Fruit fly (Drosophila melanogaster): Measurements from ENCODE around the gene CG15743.

CG15743 gene

DNA sequence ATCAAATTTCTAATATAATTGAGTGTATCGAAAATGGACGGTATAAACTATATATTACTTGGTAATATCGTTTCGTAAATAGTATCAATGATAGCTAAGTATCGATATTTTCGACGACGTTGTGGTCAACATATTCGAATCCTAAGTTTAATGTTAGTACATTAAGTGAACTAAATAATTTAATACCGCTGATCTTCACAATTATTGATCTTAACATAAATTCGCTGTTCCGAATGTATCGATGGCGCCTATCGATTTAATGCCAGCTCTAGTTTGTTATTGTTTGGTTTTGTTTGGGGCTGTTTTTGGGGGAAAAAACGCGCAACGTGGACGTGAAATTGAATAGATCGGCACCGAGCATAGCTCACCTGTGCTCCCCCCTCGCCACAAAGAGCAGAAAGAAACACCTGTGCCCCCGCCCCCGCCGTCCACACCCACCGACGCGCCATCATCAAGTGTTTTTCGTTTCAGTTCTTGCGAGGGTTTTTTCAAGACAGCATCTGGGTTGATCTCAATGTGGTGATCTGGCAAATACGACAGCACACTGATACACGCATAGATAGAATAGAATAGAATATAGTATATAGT lies 336 bp downstream of the CG15743 start:
- TF ChIP-seq esn (GFP tag; optimal IDR thresholded peaks at IDR 0.05) = peak; percentile 28
- TF ChIP-seq svp (GFP tag) = peak; percentile 53
- no peak for TF ChIP-seq CG11294 (GFP tag; IDR thresholded peaks at IDR 0.05)

DNA sequence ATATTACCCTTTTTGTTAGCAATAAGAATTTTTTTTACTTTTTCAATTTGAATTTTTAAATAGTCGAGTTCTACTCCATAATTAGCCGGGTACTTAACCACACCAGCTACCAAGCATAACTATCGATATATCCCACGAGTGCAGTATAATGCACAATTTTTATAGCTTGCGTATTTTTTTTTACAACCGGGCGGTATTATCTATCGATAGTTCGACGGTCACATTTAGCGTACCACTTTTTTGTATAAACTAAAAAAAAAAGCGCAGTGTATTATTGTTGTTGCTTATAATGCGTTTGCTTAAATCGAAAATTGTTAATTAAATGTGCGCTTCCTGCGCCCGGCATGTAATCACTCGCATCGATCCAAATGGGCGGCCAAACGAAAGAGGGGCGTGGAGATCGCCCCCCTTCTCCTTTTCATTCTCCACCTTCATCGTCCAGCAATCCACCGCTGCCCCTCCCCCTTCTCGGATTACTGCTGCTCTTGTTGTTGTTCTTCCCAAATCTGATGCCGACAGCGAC lies 2.4 kb downstream of the CG15743 start, which contains the start of gene Remo:
TSS of gene Remo (plus strand) at position 198 of the 523 bp plus-strand sequence.
- TF ChIP-seq CG31627 (GFP tag; optimal IDR thresholded peaks at IDR 0.05) = no peak
- no peak for TF ChIP-seq CG3919 (GFP tag; optimal IDR thresholded peaks at IDR 0.05)
- no peak for TF ChIP-seq pdm3 (GFP tag; optimal IDR thresholded peaks at IDR 0.05)
- TF ChIP-seq fkh (GFP tag; optimal IDR thresholded peaks at IDR 0.05) = no peak
- TF ChIP-seq eg (GFP tag; IDR thresholded peaks at IDR 0.05) = no peak
- TF ChIP-seq esn (GFP tag; optimal IDR thresholded peaks at IDR 0.05) = peak; percentile 17
- TF ChIP-seq CG9139 (GFP tag; optimal IDR thresholded peaks at IDR 0.05) = no peak
- no peak for TF ChIP-seq net (GFP tag; optimal IDR thresholded peaks at IDR 0.05)
- no peak for TF ChIP-seq Gug (GFP tag; IDR thresholded peaks at IDR 0.05)
- TF ChIP-seq cyc (GFP tag; optimal IDR thresholded peaks at IDR 0.05) = no peak
- no peak for TF ChIP-seq CG4318 (GFP tag; optimal IDR thresholded peaks at IDR 0.05)
- peak; percentile 32 for TF ChIP-seq Eip78C (GFP tag)
- no peak for TF ChIP-seq Eip75B (GFP tag; optimal IDR thresholded peaks at IDR 0.05)
- no peak for TF ChIP-seq Ets96B (tag; optimal IDR thresholded peaks at IDR 0.05)
- TF ChIP-seq Hr38 (GFP tag; optimal IDR thresholded peaks at IDR 0.05) = no peak
- TF ChIP-seq dac (GFP tag; optimal IDR thresholded peaks at IDR 0.05) = no peak
- TF ChIP-seq Sox102F (GFP tag; optimal IDR thresholded peaks at IDR 0.05) = no peak
- no peak for TF ChIP-seq CG11294 (GFP tag; IDR thresholded peaks at IDR 0.05)
- peak; percentile 59 for TF ChIP-seq svp (GFP tag)
- TF ChIP-seq CG10631 (GFP tag; optimal IDR thresholded peaks at IDR 0.05) = no peak
- TF ChIP-seq CG8119 (GFP tag; IDR thresholded peaks at IDR 0.05) = no peak
- no peak for TF ChIP-seq CG3032 (tag; optimal IDR thresholded peaks at IDR 0.05)
- peak; percentile 26 for TF ChIP-seq CG6854 (GFP tag; optimal IDR thresholded peaks at IDR 0.05)
- TF ChIP-seq CG15336 (GFP tag; IDR thresholded peaks at IDR 0.05) = peak; percentile 42

DNA sequence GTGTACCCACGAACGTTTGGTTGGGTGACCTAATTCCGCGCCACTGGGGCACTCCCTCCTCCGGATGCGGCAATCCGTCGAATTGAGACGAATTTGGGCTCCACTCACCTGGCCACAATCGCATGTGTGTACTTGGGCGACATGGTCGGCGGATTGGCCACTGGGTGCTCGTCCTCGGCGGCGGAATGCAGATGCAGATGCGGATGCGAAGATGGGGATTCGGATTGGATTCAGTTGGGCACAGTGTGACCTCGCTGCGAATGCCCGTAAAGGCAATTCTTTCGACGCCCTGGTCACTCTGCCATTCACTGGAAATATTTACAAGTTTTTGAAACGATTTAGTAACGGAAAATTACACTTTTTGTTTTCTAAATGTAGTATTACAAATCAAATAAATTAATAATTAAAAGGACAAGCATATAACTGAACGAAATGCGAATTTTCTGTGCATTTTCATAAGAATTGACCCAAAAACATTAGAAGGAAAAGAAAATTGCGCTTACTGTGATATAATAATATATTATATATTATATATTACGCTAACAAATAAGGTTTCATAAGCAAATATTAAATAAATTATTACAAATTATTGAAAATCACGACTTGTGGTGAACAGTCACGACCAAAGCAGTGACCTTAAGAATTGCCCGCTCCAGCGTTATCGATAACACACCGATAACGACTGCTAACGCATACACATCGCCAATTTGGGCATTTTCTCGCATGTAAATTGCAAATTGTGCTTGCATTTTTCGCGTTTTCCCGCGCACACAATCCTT lies 11.1 kb downstream of the CG15743 start, which contains the start of gene CG1622:
TSS of gene CG1622 (plus strand) at position 678 of the 779 bp plus-strand sequence.
- TF ChIP-seq CG3919 (GFP tag; optimal IDR thresholded peaks at IDR 0.05) (peak; percentile 38), esn (GFP tag; optimal IDR thresholded peaks at IDR 0.05) (peak; percentile 24), Ets96B (tag; optimal IDR thresholded peaks at IDR 0.05) (peak; percentile 15), Eip78C (GFP tag) (peak; percentile 51), Met (GFP tag; optimal IDR thresholded peaks at IDR 0.05) (no peak), cyc (GFP tag; optimal IDR thresholded peaks at IDR 0.05) (peak; percentile 33), CG1621 (tag; optimal IDR thresholded peaks at IDR 0.05) (peak; percentile 55), CG3032 (tag; optimal IDR thresholded peaks at IDR 0.05) (peak; percentile 33), CG6163 (GFP tag; IDR thresholded peaks at IDR 0.05) (peak; percentile 42; the same call in 1 of the 3 replicates), CG6792 (GFP tag; optimal IDR thresholded peaks at IDR 0.05) (peak; percentile 12), CG31627 (GFP tag; optimal IDR thresholded peaks at IDR 0.05) (peak; percentile 5), CG11902 (GFP tag; optimal IDR thresholded peaks at IDR 0.05) (no peak), eg (GFP tag; IDR thresholded peaks at IDR 0.05) (peak; percentile 44; the same call in 2 of the 3 replicates), CG6276 (GFP tag; optimal IDR thresholded peaks at IDR 0.05) (no peak)

DNA sequence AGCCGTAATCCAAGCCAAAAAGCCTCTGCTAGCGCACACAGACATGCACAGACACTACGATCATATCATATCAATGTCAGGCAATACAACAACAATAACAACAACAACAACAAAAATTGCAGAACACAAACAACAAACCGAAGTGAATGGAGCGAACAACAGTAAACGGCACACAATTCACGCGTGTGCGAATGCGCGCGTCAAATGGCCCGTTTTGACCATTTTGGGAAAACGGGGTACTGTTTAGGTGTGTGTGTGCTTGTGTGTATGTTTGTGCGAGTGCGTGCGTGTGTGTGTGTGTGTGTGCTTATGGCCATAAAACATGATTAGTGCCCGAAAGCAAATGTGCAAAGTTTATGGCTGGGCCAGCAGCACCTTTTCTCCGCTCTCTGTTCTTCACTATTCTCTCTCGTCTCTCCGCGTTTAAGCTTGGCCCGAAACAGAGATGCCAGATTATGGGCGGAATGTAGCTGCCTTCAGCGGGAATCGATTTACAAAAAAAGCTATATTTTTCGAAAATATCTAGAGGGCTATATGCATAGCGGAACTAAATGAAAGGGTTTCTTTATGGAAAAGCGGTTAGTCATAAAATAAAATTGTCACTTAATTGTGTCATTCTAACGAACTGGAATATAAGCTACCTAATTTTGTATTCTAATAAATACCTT lies 15.5 kb downstream of the CG15743 start:
- TF ChIP-seq svp (GFP tag) = peak; percentile 61
- no peak for TF ChIP-seq CG10631 (GFP tag; optimal IDR thresholded peaks at IDR 0.05)
- peak; percentile 50 for TF ChIP-seq Eip78C (GFP tag)
- TF ChIP-seq ss (GFP tag; optimal IDR thresholded peaks at IDR 0.05) = peak in 1 of 2 experiments; percentile 19
- 0 out of 3 replicates have a peak, but pooled peaks have one; percentile 24 for TF ChIP-seq eg (GFP tag; IDR thresholded peaks at IDR 0.05)
- TF ChIP-seq achi (GFP tag; optimal IDR thresholded peaks at IDR 0.05) = no peak
- no peak for TF ChIP-seq Sox15 (GFP tag; optimal IDR thresholded peaks at IDR 0.05)
- TF ChIP-seq pdm3 (GFP tag; optimal IDR thresholded peaks at IDR 0.05) = no peak

Data from whole organism, prepupa.